Worm (Caenorhabditis elegans): ENCODE measurements around the gene cct-6.

The cct-6 gene

DNA sequence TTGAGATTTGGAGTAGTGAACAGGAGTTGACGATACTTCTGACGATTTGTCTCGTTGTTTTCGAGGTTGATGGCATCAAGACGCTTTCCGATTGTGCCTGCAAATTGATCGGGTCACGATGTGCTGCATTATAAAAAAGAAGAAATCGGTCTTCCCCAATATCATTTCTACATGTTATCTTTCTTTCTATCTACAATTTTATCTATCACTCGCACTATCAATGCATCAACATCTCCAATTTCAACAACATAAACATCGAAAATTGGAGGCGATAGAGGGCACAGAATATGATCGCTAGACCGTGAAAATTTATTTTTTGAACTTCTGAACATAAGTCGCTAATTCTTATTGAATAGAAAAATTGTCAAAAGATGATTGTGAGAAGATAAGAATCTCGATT is 20.2 kb upstream of the cct-6 start:
- TF ChIP-seq hlh-1 (tag; optimal IDR thresholded peaks at IDR 0.05) (no peak), blmp-1 (tag; optimal IDR thresholded peaks at IDR 0.05) (no peak), ceh-83 (GFP tag; optimal IDR thresholded peaks at IDR 0.05) (no peak), sptf-1 (tag; optimal IDR thresholded peaks at IDR 0.05) (no peak), elt-1 (tag; optimal IDR thresholded peaks at IDR 0.05; ENCODE audit: borderline replicate concordance, insufficient read depth) (peak; percentile 35), elt-3 (tag; optimal IDR thresholded peaks at IDR 0.05) (no peak)

DNA sequence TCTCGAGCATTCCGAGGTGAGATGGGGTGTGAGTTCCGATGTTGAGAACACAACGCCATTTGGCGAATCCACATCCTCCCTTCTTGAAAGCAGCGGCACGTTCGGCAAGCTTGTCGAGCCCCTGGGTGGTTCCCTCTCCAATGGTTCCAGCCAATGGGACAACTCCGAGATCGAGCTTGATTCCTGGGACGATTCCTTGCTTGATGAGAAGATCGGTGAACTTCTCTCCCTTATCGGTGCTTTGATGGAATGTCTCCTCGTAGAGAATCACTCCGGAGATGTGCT is 19.9 kb upstream of the cct-6 start:
- TF ChIP-seq hlh-1 (tag; optimal IDR thresholded peaks at IDR 0.05) (no peak), lin-13 (tag; optimal IDR thresholded peaks at IDR 0.05) (no peak), ceh-43 (GFP tag; optimal IDR thresholded peaks at IDR 0.05) (no peak), ham-2 (GFP tag; optimal IDR thresholded peaks at IDR 0.05) (no peak), mep-1 (tag; optimal IDR thresholded peaks at IDR 0.05) (no peak), unc-120 (tag; optimal IDR thresholded peaks at IDR 0.05; ENCODE audit: poor library complexity, severe bottlenecking) (no peak), cnd-1 (tag; optimal IDR thresholded peaks at IDR 0.05) (no peak), bed-3 (GFP tag; optimal IDR thresholded peaks at IDR 0.05) (no peak), unc-62 (GFP tag; optimal IDR thresholded peaks at IDR 0.05) (no peak), lin-32 (GFP tag; optimal IDR thresholded peaks at IDR 0.05) (no peak), sptf-1 (tag; optimal IDR thresholded peaks at IDR 0.05) (no peak), snpc-4 (tag; optimal IDR thresholded peaks at IDR 0.05) (no peak), nhr-2 (tag; optimal IDR thresholded peaks at IDR 0.05) (no peak), mab-5 (tag; optimal IDR thresholded peaks at IDR 0.05) (no peak), ceh-39 (tag; optimal IDR thresholded peaks at IDR 0.05) (no peak), M03D4.4 (tag; optimal IDR thresholded peaks at IDR 0.05) (no peak)

ce11 chrIII:5874664-5875417 is 19.4 kb upstream of the cct-6 start:
- TF ChIP-seq ceh-83 (GFP tag; optimal IDR thresholded peaks at IDR 0.05) (no peak), sptf-1 (tag; optimal IDR thresholded peaks at IDR 0.05) (no peak), drap-1 (GFP tag; optimal IDR thresholded peaks at IDR 0.05) (no peak), ces-1 (GFP tag; optimal IDR thresholded peaks at IDR 0.05) (no peak), flh-1 (GFP tag; optimal IDR thresholded peaks at IDR 0.05) (no peak), elt-3 (tag; optimal IDR thresholded peaks at IDR 0.05) (no peak), pha-4 (tag; optimal IDR thresholded peaks at IDR 0.05) (no peak), mep-1 (tag; optimal IDR thresholded peaks at IDR 0.05) (no peak), nhr-2 (tag; optimal IDR thresholded peaks at IDR 0.05) (no peak), lin-32 (GFP tag; optimal IDR thresholded peaks at IDR 0.05) (no peak), ceh-39 (tag; optimal IDR thresholded peaks at IDR 0.05) (no peak), unc-39 (tag; optimal IDR thresholded peaks at IDR 0.05) (no peak), nhr-12 (tag; optimal IDR thresholded peaks at IDR 0.05) (no peak), bed-3 (GFP tag; optimal IDR thresholded peaks at IDR 0.05) (no peak), sem-2 (GFP tag; optimal IDR thresholded peaks at IDR 0.05) (no peak)

DNA sequence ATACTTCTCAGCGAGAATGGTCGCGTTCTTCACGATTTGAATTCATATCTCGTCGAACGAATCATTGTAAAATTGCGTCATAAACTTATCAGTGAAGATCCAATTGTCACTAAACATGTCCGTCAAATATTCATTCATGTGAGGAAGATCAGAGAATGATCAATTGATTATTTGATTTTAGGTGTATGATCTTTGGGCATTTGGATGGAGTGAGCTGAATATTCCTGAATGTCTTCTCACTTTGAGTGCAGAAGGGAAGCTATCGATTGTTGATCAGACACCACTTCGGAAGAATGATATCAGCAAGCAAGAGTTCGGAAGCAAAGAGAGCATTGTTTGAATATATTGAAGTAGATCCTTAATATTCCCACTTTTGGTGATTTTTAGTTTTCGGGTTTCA is 18.8 kb upstream of the cct-6 start:
- TF ChIP-seq unc-62 (GFP tag; optimal IDR thresholded peaks at IDR 0.05) (peak; percentile 38), nhr-76 (tag; optimal IDR thresholded peaks at IDR 0.05) (no peak)

DNA sequence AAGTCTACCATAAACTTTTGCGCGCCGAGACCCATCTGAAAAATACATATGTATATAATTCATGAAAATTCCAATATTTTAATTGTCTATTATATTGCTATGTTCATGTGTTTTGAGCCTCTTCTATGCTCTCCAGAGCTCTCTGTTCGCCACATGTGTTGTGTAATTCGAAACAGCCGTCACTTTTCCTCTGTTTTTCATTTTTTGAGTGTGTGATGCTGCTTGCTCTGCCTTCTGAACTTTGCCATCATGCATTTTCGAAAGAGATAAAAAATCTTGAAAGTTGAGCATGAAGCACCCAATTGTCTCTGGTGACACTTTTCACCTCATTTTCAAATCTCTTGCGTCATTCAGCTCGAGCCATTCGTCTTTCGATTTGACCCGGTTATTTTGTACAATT is 16.8 kb upstream of the cct-6 start:
- TF ChIP-seq snpc-4 (tag; optimal IDR thresholded peaks at IDR 0.05) = no peak
- no peak for TF ChIP-seq unc-120 (tag; optimal IDR thresholded peaks at IDR 0.05; ENCODE audit: poor library complexity, severe bottlenecking)
- peak; percentile 38 for TF ChIP-seq hlh-1 (tag; optimal IDR thresholded peaks at IDR 0.05)
- TF ChIP-seq tbx-8 (GFP tag; optimal IDR thresholded peaks at IDR 0.05) = no peak
- TF ChIP-seq blmp-1 (tag; optimal IDR thresholded peaks at IDR 0.05) = no peak
- TF ChIP-seq zip-8 (tag; optimal IDR thresholded peaks at IDR 0.05) = peak; percentile 24
- TF ChIP-seq M03D4.4 (tag; optimal IDR thresholded peaks at IDR 0.05) = no peak

- TF ChIP-seq nhr-237 (tag; optimal IDR thresholded peaks at IDR 0.05) = peak; percentile 39
- TF ChIP-seq pha-4 (tag; optimal IDR thresholded peaks at IDR 0.05) = peak; percentile 20
- TF ChIP-seq hlh-1 (tag; optimal IDR thresholded peaks at IDR 0.05) = peak; percentile 6
- TF ChIP-seq lsy-2 (tag; optimal IDR thresholded peaks at IDR 0.05) = peak; percentile 58
- TF ChIP-seq sptf-1 (tag; optimal IDR thresholded peaks at IDR 0.05) = peak; percentile 34
- no peak for TF ChIP-seq ztf-11 (tag; optimal IDR thresholded peaks at IDR 0.05)
- TF ChIP-seq lin-13 (tag; optimal IDR thresholded peaks at IDR 0.05) = no peak
- TF ChIP-seq ces-1 (GFP tag; optimal IDR thresholded peaks at IDR 0.05) = peak; percentile 58
- peak; percentile 31 for TF ChIP-seq mep-1 (tag; optimal IDR thresholded peaks at IDR 0.05)
Measured at ce11 chrIII:5871760-5872159, 16.3 kb upstream of the cct-6 start, which contains the start of the genes F01F1.11 and F01F1.3. Gene F01F1.11 (minus strand): TSS chrIII:5871877. Gene F01F1.3 (plus strand): TSS chrIII:5871938.
